Worm (Caenorhabditis elegans) whole organism, midembryonic: ENCODE data around the gene twk-11.

ENCODE experiments used
- T22C8.4 ChIP-seq: fragments of 200-800 bp; sonication (Bioruptor generic); IDR thresholded peaks from 2 replicates; pipeline ENCODE4 v1.3.6; 2022; ENCODE audit warnings: missing genetic modification characterization, missing compliant biosample characterization
- cog-1 ChIP-seq: sonication (generic microtip); optimal IDR thresholded peaks from 2 replicates; lab custom pipeline; 2016; ENCODE audit warnings: missing genetic modification characterization, missing compliant biosample characterization
- flt-1 ChIP-seq: fragments of 200-800 bp; sonication (Bioruptor generic); IDR thresholded peaks from 2 replicates; pipeline ENCODE4 v1.3.6; 2022; ENCODE audit warnings: missing genetic modification characterization, missing compliant biosample characterization
- klf-2 ChIP-seq: fragments of 200-800 bp; sonication (Bioruptor generic); conservative IDR thresholded peaks from 2 replicates; pipeline ENCODE4 v1.3.6; 2022; ENCODE audit warnings: missing genetic modification reagents, missing genetic modification characterization, missing compliant biosample characterization
- med-1 ChIP-seq: sonication (generic microtip); optimal IDR thresholded peaks from 2 replicates; lab custom pipeline; 2017; ENCODE audit warnings: missing genetic modification characterization, mild to moderate bottlenecking, missing compliant biosample characterization, antibody characterized with exemption, missing genetic modification reagents; ENCODE audit not compliant: insufficient read depth
- ref-1 ChIP-seq: fragments of 200-800 bp; sonication (Bioruptor generic); conservative IDR thresholded peaks from 2 replicates; pipeline ENCODE4 v1.3.6; 2022; ENCODE audit warnings: missing genetic modification reagents, missing genetic modification characterization, missing compliant biosample characterization
- tab-1 ChIP-seq: fragments of 200-800 bp; sonication (Bioruptor generic); IDR thresholded peaks from 2 replicates; pipeline ENCODE4 v1.3.6; 2022; ENCODE audit warnings: missing genetic modification characterization, missing compliant biosample characterization
- ztf-23 ChIP-seq: fragments of 200-800 bp; sonication (Bioruptor generic); IDR thresholded peaks from 2 replicates; pipeline ENCODE4 v1.3.6; 2022; ENCODE audit warnings: missing genetic modification reagents, missing genetic modification characterization, missing compliant biosample characterization
- ztf-29 ChIP-seq: fragments of 200-800 bp; sonication (Bioruptor generic); IDR thresholded peaks from 2 replicates; pipeline ENCODE4 v1.3.6; 2022; ENCODE audit warnings: missing genetic modification reagents, missing genetic modification characterization, missing compliant biosample characterization

Gene twk-11

ce11 chrV:7005964-7006363 is 30.4 kb downstream of the twk-11 start, which contains the start of gene spig-10:
spig-10 (plus strand) TSS chrV:7006264.
- no peak for TF ChIP-seq tab-1 (GFP tag; lab: Robert Waterston, UW)
- TF ChIP-seq ref-1 (GFP tag; lab: Robert Waterston, UW), result no peak
- no peak for TF ChIP-seq med-1 (GFP tag; lab: Kevin White, UChicago)
- TF ChIP-seq T22C8.4 (GFP tag; lab: Robert Waterston, UW), result no peak
- no peak for TF ChIP-seq ztf-29 (GFP tag; lab: Robert Waterston, UW)
- no peak for TF ChIP-seq ztf-23
- no peak for TF ChIP-seq cog-1
- TF ChIP-seq flt-1 (GFP tag; lab: Robert Waterston, UW), result no peak
- TF ChIP-seq klf-2, result no peak

ce11 chrV:7003850-7004249 is 32.5 kb downstream of the twk-11 start, which contains the start of gene srab-4:
srab-4 (plus strand) TSS chrV:7004150.
- TF ChIP-seq cog-1, result no peak
- TF ChIP-seq med-1 (GFP tag; lab: Kevin White, UChicago), result no peak
- TF ChIP-seq ztf-23, result no peak
- no peak for TF ChIP-seq ref-1 (GFP tag; lab: Robert Waterston, UW)
- TF ChIP-seq klf-2, result no peak
- no peak for TF ChIP-seq tab-1 (GFP tag; lab: Robert Waterston, UW)
- no peak for TF ChIP-seq flt-1 (GFP tag; lab: Robert Waterston, UW)
- no peak for TF ChIP-seq T22C8.4 (GFP tag; lab: Robert Waterston, UW)
- TF ChIP-seq ztf-29 (GFP tag; lab: Robert Waterston, UW), result no peak

DNA sequence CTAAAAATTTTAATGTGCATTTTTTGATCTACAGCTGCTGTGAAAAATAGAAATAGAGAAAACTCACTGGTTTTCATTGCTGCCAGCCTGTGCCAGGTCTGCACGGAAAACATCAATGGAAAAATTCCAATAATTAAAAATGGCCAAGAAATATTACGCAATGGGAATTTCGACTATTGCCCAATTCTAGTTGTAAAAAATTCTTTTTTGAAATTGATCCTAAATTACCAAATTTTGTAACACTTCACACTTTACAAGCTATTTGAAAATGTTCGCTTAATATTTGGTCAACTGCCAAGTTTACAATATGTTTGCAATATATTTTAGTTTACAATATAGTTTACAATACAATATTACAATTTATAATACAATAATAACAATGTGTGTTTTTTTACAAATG is 35.6 kb downstream of the twk-11 start:
- no peak for TF ChIP-seq med-1 (GFP tag; lab: Kevin White, UChicago)
- TF ChIP-seq ref-1 (GFP tag; lab: Robert Waterston, UW), result no peak
- no peak for TF ChIP-seq ztf-23
- no peak for TF ChIP-seq cog-1
- no peak for TF ChIP-seq ztf-29 (GFP tag; lab: Robert Waterston, UW)
- TF ChIP-seq T22C8.4 (GFP tag; lab: Robert Waterston, UW), result no peak
- no peak for TF ChIP-seq klf-2
- no peak for TF ChIP-seq tab-1 (GFP tag; lab: Robert Waterston, UW)
- TF ChIP-seq flt-1 (GFP tag; lab: Robert Waterston, UW), result no peak

DNA sequence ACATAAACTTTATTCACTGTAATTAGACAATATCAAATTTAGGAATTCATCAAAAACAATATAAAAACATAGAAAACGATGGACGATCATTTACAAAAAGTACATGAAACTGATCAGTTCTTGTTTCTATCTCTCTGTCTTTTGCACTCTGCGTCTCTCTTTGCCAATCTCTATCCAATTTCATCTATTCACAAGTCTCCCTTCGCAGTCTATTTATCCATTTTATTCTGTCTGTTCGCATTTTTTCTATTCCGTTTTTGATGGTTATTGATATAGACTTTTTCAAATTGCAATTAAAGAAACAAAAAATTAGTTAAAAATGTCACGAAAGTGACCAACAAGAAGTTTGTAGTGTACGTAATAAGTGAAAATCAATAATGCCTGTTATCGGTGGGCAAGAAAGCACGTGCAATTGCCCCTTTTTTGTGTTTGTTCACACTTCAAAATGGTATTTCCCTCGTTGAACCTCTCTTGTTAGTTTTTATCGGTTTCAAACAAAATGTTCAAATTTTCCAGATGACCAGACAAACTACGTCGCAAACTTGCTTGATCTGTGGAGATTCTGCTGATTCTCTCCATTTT is 38.0 kb downstream of the twk-11 start, which contains the start of gene nhr-42:
nhr-42 (plus strand) TSS at position 517 of the 582 bp plus-strand sequence.
- TF ChIP-seq tab-1 (GFP tag; lab: Robert Waterston, UW) (no peak), T22C8.4 (GFP tag; lab: Robert Waterston, UW) (no peak), klf-2 (no peak), med-1 (GFP tag; lab: Kevin White, UChicago) (no peak), ztf-23 (no peak)

DNA sequence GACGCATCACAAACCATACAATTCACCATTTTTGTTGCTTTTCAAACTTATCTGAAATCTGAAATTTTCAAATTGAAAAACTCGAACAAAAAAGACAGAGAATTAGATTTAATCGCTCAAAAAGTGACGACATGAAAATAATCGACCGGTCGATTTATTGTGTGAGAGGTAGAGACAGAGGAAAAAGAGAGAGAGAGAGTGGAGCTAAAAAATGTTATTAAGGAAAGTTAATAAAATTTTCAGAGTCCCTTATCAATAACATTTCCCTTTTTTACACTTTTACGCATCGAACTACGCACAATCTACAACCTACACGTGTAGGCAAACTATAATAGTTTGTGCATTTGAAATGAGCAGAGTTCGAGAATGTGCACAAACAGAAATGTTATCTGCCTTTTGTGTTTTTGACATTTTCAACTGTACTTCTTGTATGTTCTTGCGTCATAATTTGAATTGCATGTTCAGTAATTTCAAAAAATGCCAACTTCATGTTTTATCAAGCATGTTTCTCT is 39.3 kb downstream of the twk-11 start, which contains the start of gene nhr-107:
nhr-107 (minus strand) TSS at position 51 of the 512 bp plus-strand sequence.
- TF ChIP-seq med-1 (GFP tag; lab: Kevin White, UChicago), result no peak
- TF ChIP-seq T22C8.4 (GFP tag; lab: Robert Waterston, UW), result no peak
- no peak for TF ChIP-seq ref-1 (GFP tag; lab: Robert Waterston, UW)
- TF ChIP-seq ztf-23, result no peak
- TF ChIP-seq flt-1 (GFP tag; lab: Robert Waterston, UW), result no peak
- no peak for TF ChIP-seq ztf-29 (GFP tag; lab: Robert Waterston, UW)
- TF ChIP-seq tab-1 (GFP tag; lab: Robert Waterston, UW), result no peak
- no peak for TF ChIP-seq cog-1
- no peak for TF ChIP-seq klf-2

DNA sequence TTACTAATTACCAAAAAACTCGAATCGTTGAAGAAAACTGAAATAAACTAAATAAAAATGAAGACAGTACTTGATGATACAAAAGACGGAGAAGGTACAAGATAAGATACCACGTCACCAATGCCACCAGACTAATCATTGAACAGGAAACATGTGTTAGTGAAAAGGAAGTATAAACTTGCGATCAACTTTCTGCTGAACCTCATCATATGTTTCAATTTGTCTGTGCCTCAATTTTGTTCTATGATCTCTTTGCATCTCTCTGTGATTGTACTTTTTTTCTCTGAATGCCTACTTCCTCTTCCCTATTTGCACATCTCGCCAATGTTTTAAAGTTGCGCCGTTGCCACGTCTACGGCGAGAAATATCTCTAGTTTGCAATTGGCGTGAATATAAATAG is 42.4 kb downstream of the twk-11 start:
- TF ChIP-seq flt-1 (GFP tag; lab: Robert Waterston, UW) (no peak), ztf-29 (GFP tag; lab: Robert Waterston, UW) (no peak), ref-1 (GFP tag; lab: Robert Waterston, UW) (no peak), cog-1 (no peak), ztf-23 (no peak)

ce11 chrV:6991771-6992170 is 44.6 kb downstream of the twk-11 start, which contains the start of gene nhr-162:
nhr-162 (minus strand) TSS chrV:6991871.
- TF ChIP-seq T22C8.4 (GFP tag; lab: Robert Waterston, UW) (no peak), ztf-23 (no peak), klf-2 (no peak), ref-1 (GFP tag; lab: Robert Waterston, UW) (no peak), flt-1 (GFP tag; lab: Robert Waterston, UW) (no peak), med-1 (GFP tag; lab: Kevin White, UChicago) (no peak), cog-1 (no peak), ztf-29 (GFP tag; lab: Robert Waterston, UW) (no peak), tab-1 (GFP tag; lab: Robert Waterston, UW) (no peak)

DNA sequence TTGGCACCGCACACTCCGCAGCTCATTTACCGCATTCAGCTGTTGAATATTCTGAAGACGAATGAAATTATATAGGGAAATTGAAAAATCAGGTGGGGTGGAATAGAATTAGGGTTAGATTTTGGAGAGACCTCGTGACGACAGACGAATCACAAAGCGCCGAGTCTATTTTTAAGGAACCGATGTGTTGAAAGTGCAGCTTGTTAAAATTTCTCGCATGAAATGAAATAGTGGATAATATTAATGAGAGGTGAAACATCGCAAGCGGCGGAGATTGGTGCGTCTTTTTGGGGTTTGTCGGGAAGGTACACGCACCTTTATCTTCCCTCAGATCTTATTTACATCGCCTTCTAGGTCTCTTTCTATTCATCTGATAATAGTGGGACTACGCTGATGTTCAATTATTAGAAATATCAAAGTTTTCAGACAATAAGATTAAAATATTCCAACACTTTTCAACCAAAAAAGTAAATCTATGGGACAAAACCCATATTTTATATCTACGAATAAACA is 46.7 kb downstream of the twk-11 start, which contains the start of gene nhr-140:
nhr-140 (minus strand) TSS at position 51 of the 513 bp plus-strand sequence.
- TF ChIP-seq klf-2, result no peak
- TF ChIP-seq ztf-29 (GFP tag; lab: Robert Waterston, UW), result no peak
- TF ChIP-seq cog-1, result no peak
- TF ChIP-seq tab-1 (GFP tag; lab: Robert Waterston, UW), result no peak
- no peak for TF ChIP-seq med-1 (GFP tag; lab: Kevin White, UChicago)
- TF ChIP-seq flt-1 (GFP tag; lab: Robert Waterston, UW), result no peak
- no peak for TF ChIP-seq T22C8.4 (GFP tag; lab: Robert Waterston, UW)
- TF ChIP-seq ztf-23, result no peak
- no peak for TF ChIP-seq ref-1 (GFP tag; lab: Robert Waterston, UW)

DNA sequence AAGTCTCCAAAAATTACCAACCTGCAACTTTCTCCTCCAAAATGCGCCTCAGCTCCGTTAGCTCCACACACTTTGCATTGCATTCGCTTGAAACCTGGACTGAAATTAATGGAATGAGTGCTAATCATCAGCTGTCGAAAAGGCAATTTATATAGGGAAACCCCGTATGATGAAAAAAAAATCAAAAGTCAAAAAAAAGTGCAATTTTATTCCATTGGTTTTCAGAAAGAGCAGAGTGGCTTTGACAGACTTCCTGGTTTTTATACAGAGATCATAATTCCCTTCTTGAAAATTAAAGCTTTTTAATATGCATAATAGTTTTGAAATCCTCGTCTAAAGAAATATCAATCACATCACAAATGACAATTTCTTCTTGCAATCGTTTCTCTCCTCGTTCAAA is 48.7 kb downstream of the twk-11 start, which contains the start of gene nhr-139:
nhr-139 (minus strand) TSS at position 101 of the 400 bp plus-strand sequence.
- no peak for TF ChIP-seq T22C8.4 (GFP tag; lab: Robert Waterston, UW)
- no peak for TF ChIP-seq ztf-23
